Worm (Caenorhabditis elegans): ENCODE results near the gene isy-1.

DNA sequence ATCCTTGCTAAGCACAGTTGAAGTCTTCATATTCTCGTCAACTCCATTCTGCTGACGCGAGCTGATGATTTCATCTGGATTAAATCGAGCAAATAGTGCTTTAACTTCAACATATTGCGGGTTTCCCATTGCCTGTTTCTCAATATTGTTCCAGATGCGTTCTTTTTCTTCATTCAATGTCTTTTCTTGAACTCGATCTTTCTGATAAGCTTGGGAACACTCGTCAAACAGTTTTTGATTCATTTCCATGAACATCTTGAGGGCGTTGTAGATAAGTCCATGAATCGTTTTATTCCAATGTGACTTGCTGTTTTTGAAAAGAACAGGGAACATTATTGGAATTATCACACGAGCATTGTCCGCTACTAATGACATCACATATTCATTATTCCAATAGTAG lies 27.2 kb upstream of the isy-1 start:
- no peak for TF ChIP-seq F33H1.4 (GFP tag; IDR thresholded peaks at IDR 0.05)
- no peak for TF ChIP-seq somi-1 (GFP tag; optimal IDR thresholded peaks at IDR 0.05)
- no peak for TF ChIP-seq dpl-1 (GFP tag; optimal IDR thresholded peaks at IDR 0.05)
- no peak for TF ChIP-seq Y53F4B.3 (GFP tag; IDR thresholded peaks at IDR 0.05)
- TF ChIP-seq F57A8.1 (GFP tag; optimal IDR thresholded peaks at IDR 0.05) = no peak
- TF ChIP-seq him-1 (tag; optimal IDR thresholded peaks at IDR 0.05) = no peak
- TF ChIP-seq nhr-90 (tag; optimal IDR thresholded peaks at IDR 0.05) = no peak
- TF ChIP-seq unc-62 (GFP tag; optimal IDR thresholded peaks at IDR 0.05) = no peak
- no peak for TF ChIP-seq C17E4.6 (GFP tag; IDR thresholded peaks at IDR 0.05)
- no peak for TF ChIP-seq attf-3 (GFP tag; conservative IDR thresholded peaks at IDR 0.05)
- no peak for TF ChIP-seq madf-3 (GFP tag; IDR thresholded peaks at IDR 0.05)

Measured in whole organism, young adult.